Fruit fly (Drosophila melanogaster) whole organism, pupa: Measurements from ENCODE around the gene CG42445.
A peak's percentile ranks its signal among the peaks of the same experiment; 100 is the strongest.

ENCODE experiments used
- CG10348 ChIP-seq: fragments of 200-800 bp; sonication (Bioruptor generic); IDR thresholded peaks from 2 replicates; pipeline ENCODE4 v1.3.6; 2022; ENCODE audit warnings: missing biosample characterization, missing genetic modification characterization
- CG12605 ChIP-seq: fragments of 200-800 bp; sonication (Bioruptor generic); IDR thresholded peaks from 2 replicates; pipeline ENCODE4 v1.3.6; 2022; ENCODE audit warnings: missing biosample characterization, missing genetic modification characterization
- CG13204 ChIP-seq: fragments of 200-800 bp; sonication (Bioruptor generic); optimal IDR thresholded peaks from 2 replicates; lab custom pipeline; 2018; ENCODE audit warnings: missing biosample characterization, mild to moderate bottlenecking, missing genetic modification characterization, moderate library complexity
- CG14655 ChIP-seq: fragments of 200-800 bp; sonication (Bioruptor generic); optimal IDR thresholded peaks from 3 replicates; lab custom pipeline; 2017; ENCODE audit warnings: mild to moderate bottlenecking, missing biosample characterization, missing genetic modification reagents, missing genetic modification characterization
- CG15710 ChIP-seq: fragments of 200-800 bp; sonication (Bioruptor generic); optimal IDR thresholded peaks from 2 replicates; lab custom pipeline; 2018; ENCODE audit warnings: missing biosample characterization, mild to moderate bottlenecking, missing genetic modification characterization, moderate library complexity
- CG17806 ChIP-seq: fragments of 200-800 bp; sonication (Bioruptor generic); optimal IDR thresholded peaks from 2 replicates; lab custom pipeline; 2018; ENCODE audit warnings: missing biosample characterization, mild to moderate bottlenecking, missing genetic modification characterization, moderate library complexity
- CG32121 ChIP-seq: fragments of 200-800 bp; sonication (Bioruptor generic); IDR thresholded peaks from 2 replicates; pipeline ENCODE4 v1.3.6; 2022; ENCODE audit warnings: missing biosample characterization, missing genetic modification characterization
- CG34367 ChIP-seq: fragments of 200-800 bp; sonication (Bioruptor generic); optimal IDR thresholded peaks from 2 replicates; lab custom pipeline; 2018; ENCODE audit warnings: missing biosample characterization, mild to moderate bottlenecking, missing genetic modification characterization
- CG4496 ChIP-seq: fragments of 200-800 bp; sonication (Bioruptor generic); IDR thresholded peaks from 3 replicates; pipeline ENCODE4 v1.3.6; 2022; ENCODE audit warnings: missing biosample characterization, missing genetic modification characterization
- CG8159 ChIP-seq: fragments of 200-800 bp; sonication (Bioruptor generic); optimal IDR thresholded peaks from 3 replicates; lab custom pipeline; 2018; ENCODE audit warnings: missing biosample characterization, mild to moderate bottlenecking, missing genetic modification characterization, moderate library complexity
- CG8301 ChIP-seq: fragments of 200-800 bp; sonication (Bioruptor generic); optimal IDR thresholded peaks from 2 replicates; lab custom pipeline; 2018; ENCODE audit warnings: missing biosample characterization, mild to moderate bottlenecking, missing genetic modification characterization
- CG9948 ChIP-seq: fragments of 200-800 bp; sonication (Bioruptor generic); optimal IDR thresholded peaks from 2 replicates; lab custom pipeline; 2018; ENCODE audit warnings: missing biosample characterization, mild to moderate bottlenecking, missing genetic modification characterization, moderate library complexity
- D1 ChIP-seq: fragments of 200-800 bp; sonication (Bioruptor generic); optimal IDR thresholded peaks from 2 replicates; lab custom pipeline; 2018; ENCODE audit warnings: missing biosample characterization, mild to moderate bottlenecking, missing genetic modification characterization, moderate library complexity
- EcR ChIP-seq: fragments of 200-800 bp; sonication (Bioruptor generic); optimal IDR thresholded peaks from 3 replicates; lab custom pipeline; 2019; ENCODE audit warnings: missing biosample characterization, missing genetic modification characterization, mild to moderate bottlenecking, moderate library complexity, missing genetic modification reagents
- Ets98B ChIP-seq: fragments of 200-800 bp; sonication (Bioruptor generic); IDR thresholded peaks from 2 replicates; pipeline ENCODE4 v1.3.6; 2022; ENCODE audit warnings: missing biosample characterization, missing genetic modification characterization
- Pif1A ChIP-seq: fragments of 200-800 bp; sonication (Bioruptor generic); optimal IDR thresholded peaks from 3 replicates; lab custom pipeline; 2016; ENCODE audit warnings: missing biosample characterization, missing genetic modification characterization
- Pif1B ChIP-seq: fragments of 200-800 bp; sonication (Bioruptor generic); optimal IDR thresholded peaks from 3 replicates; lab custom pipeline; 2016; ENCODE audit warnings: missing biosample characterization, missing genetic modification characterization
- Snoo ChIP-seq: fragments of 200-800 bp; sonication (Bioruptor generic); optimal IDR thresholded peaks from 3 replicates; lab custom pipeline; 2017; ENCODE audit warnings: missing biosample characterization, mild to moderate bottlenecking, missing genetic modification characterization, inconsistent platforms
- fd96Ca ChIP-seq: fragments of 200-800 bp; sonication (Bioruptor generic); IDR thresholded peaks from 3 replicates; pipeline ENCODE4 v1.3.6; 2022; ENCODE audit warnings: missing biosample characterization, missing genetic modification characterization
- gl ChIP-seq: fragments of 200-800 bp; sonication (Bioruptor generic); optimal IDR thresholded peaks from 2 replicates; lab custom pipeline; 2018; ENCODE audit warnings: missing biosample characterization, mild to moderate bottlenecking, missing genetic modification characterization
- rn ChIP-seq: fragments of 200-800 bp; sonication (Bioruptor generic); IDR thresholded peaks from 2 replicates; pipeline ENCODE4 v1.3.6; 2022; ENCODE audit warnings: missing biosample characterization, missing genetic modification characterization

CG42445 gene

dm6 chr3L:8158715-8159380 lies at the start of gene CG42445:
CG42445 (minus strand) TSS chr3L:8158900.
- TF ChIP-seq CG8301 (tag; lab: Kevin White, UChicago) (no peak), Pif1A (GFP tag; lab: Kevin White, UChicago) (no peak), gl (no peak), CG13204 (GFP tag; lab: Kevin White, UChicago) (no peak), D1 (tag; lab: Kevin White, UChicago) (no peak), CG8159 (tag; lab: Kevin White, UChicago) (no peak), CG9948 (tag; lab: Kevin White, UChicago) (no peak), CG32121 (GFP tag; lab: Robert Waterston, UW) (no peak), CG14655 (GFP tag; lab: Kevin White, UChicago) (no peak), CG17806 (tag; lab: Kevin White, UChicago) (no peak), CG4496 (no peak), EcR (GFP tag; lab: Kevin White, UChicago) (no peak), Snoo (tag; lab: Kevin White, UChicago) (no peak)

dm6 chr3L:8202317-8202842 lies 43.7 kb upstream of the CG42445 start, which contains the start of the genes CG7366 and CG13679:
CG7366 (minus strand) TSS chr3L:8202417.
CG13679 (plus strand) TSS chr3L:8202792.
- no peak for TF ChIP-seq CG34367 (tag; lab: Kevin White, UChicago)
- TF ChIP-seq D1 (tag; lab: Kevin White, UChicago), result no peak
- TF ChIP-seq CG8301 (tag; lab: Kevin White, UChicago), result no peak
- TF ChIP-seq CG12605 (GFP tag; lab: Robert Waterston, UW), result no peak
- no peak for TF ChIP-seq CG13204 (GFP tag; lab: Kevin White, UChicago)
- TF ChIP-seq CG14655 (GFP tag; lab: Kevin White, UChicago), result no peak
- no peak for TF ChIP-seq CG8159 (tag; lab: Kevin White, UChicago)
- TF ChIP-seq CG4496, result no peak
- no peak for TF ChIP-seq EcR (GFP tag; lab: Kevin White, UChicago)
- TF ChIP-seq Ets98B, result no peak
- no peak for TF ChIP-seq gl
- TF ChIP-seq Pif1A (GFP tag; lab: Kevin White, UChicago), result no peak
- TF ChIP-seq CG15710 (tag; lab: Kevin White, UChicago), result no peak
- no peak for TF ChIP-seq Pif1B (GFP tag; lab: Kevin White, UChicago)
- TF ChIP-seq CG9948 (tag; lab: Kevin White, UChicago), result no peak
- no peak for TF ChIP-seq rn (GFP tag; lab: Robert Waterston, UW)
- no peak for TF ChIP-seq Snoo (tag; lab: Kevin White, UChicago)

DNA sequence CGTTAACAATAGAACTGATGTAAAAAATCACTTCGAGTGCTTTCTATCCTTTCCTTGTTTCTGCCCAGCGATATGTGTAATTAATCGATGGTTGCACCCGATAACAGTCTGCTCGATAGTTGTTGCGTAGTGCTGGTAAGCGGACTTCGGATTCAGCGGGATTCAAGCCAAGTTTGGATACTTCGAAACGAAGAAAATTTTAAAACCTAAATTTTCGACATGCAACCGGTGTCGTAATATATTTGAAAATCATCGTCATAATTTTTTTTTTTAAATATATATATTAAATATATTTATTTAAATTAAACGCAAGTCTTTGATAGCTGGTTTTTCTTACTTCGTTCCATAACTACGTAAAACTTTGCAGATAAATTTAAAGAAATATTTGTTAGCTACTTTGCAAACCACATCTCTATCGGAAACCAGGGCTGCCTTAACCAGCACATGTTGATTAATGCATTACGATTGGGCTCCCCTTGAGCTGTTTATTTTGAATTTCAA lies 39.1 kb upstream of the CG42445 start, which contains the start of the genes UbcE2M and Dhps:
UbcE2M (minus strand) TSS at position 209 of the 501 bp plus-strand sequence.
Dhps (plus strand) TSS at position 429 of the 501 bp plus-strand sequence.
- TF ChIP-seq gl, result no peak
- no peak for TF ChIP-seq CG14655 (GFP tag; lab: Kevin White, UChicago)
- no peak for TF ChIP-seq EcR (GFP tag; lab: Kevin White, UChicago)
- TF ChIP-seq D1 (tag; lab: Kevin White, UChicago), result no peak
- TF ChIP-seq CG17806 (tag; lab: Kevin White, UChicago), result peak; percentile 69
- 0 out of 2 replicates have a peak, but pooled peaks have one; percentile 30 for TF ChIP-seq CG10348 (GFP tag; lab: Robert Waterston, UW)
- TF ChIP-seq CG8159 (tag; lab: Kevin White, UChicago), result no peak
- TF ChIP-seq Pif1B (GFP tag; lab: Kevin White, UChicago), result no peak
- TF ChIP-seq CG8301 (tag; lab: Kevin White, UChicago), result no peak
- no peak for TF ChIP-seq CG34367 (tag; lab: Kevin White, UChicago)
- TF ChIP-seq CG12605 (GFP tag; lab: Robert Waterston, UW), result no peak
- TF ChIP-seq Ets98B, result peak; percentile 53
- no peak for TF ChIP-seq Pif1A (GFP tag; lab: Kevin White, UChicago)
- TF ChIP-seq rn (GFP tag; lab: Robert Waterston, UW), result no peak
- TF ChIP-seq CG32121 (GFP tag; lab: Robert Waterston, UW), result no peak; the same call in 1 of the 2 replicates
- TF ChIP-seq Snoo (tag; lab: Kevin White, UChicago), result peak; percentile 69
- peak; percentile 67; the same call in 2 of the 3 replicates for TF ChIP-seq CG4496
- TF ChIP-seq CG13204 (GFP tag; lab: Kevin White, UChicago), result no peak
- peak; percentile 68 for TF ChIP-seq CG9948 (tag; lab: Kevin White, UChicago)
- TF ChIP-seq CG15710 (tag; lab: Kevin White, UChicago), result peak; percentile 79
- TF ChIP-seq fd96Ca (GFP tag; lab: Robert Waterston, UW), result peak; percentile 67

- TF ChIP-seq EcR (GFP tag; lab: Kevin White, UChicago) (no peak), Ets98B (no peak), CG15710 (tag; lab: Kevin White, UChicago) (no peak), CG8301 (tag; lab: Kevin White, UChicago) (no peak), CG17806 (tag; lab: Kevin White, UChicago) (no peak), CG8159 (tag; lab: Kevin White, UChicago) (no peak), CG34367 (tag; lab: Kevin White, UChicago) (no peak), Pif1A (GFP tag; lab: Kevin White, UChicago) (no peak), gl (no peak), Snoo (tag; lab: Kevin White, UChicago) (no peak), Pif1B (GFP tag; lab: Kevin White, UChicago) (no peak), CG13204 (GFP tag; lab: Kevin White, UChicago) (no peak), CG9948 (tag; lab: Kevin White, UChicago) (no peak), CG12605 (GFP tag; lab: Robert Waterston, UW) (no peak), CG10348 (GFP tag; lab: Robert Waterston, UW) (no peak), CG4496 (no peak), fd96Ca (GFP tag; lab: Robert Waterston, UW) (no peak), D1 (tag; lab: Kevin White, UChicago) (no peak), CG14655 (GFP tag; lab: Kevin White, UChicago) (no peak)
Measured at dm6 chr3L:8193016-8193415, 34.3 kb upstream of the CG42445 start, which contains the start of gene CG7387. CG7387 (minus strand) TSS chr3L:8193116.
